Worm (Caenorhabditis elegans): Measurements from ENCODE around the gene lars-1.

DNA sequence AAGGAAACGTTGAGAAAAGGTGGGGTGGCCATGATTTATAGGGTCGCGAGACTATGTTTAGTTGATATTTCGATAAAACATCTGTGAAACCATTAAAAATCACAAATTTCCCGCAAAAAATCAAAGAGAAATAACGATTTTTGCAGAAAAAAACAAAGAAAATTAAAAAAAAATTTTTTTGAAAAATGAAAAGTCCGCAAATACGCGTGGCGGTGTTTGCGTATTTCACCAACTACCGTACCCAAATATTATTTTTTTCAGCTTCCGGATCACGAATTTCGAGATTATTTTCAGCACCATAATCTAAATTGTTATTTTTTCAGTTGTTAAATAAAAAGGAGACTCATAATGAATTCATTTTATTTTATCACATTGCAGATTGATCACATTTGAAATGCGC lies 43.5 kb upstream of the lars-1 start:
- no peak for TF ChIP-seq W03F9.2 (tag; optimal IDR thresholded peaks at IDR 0.05)
- TF ChIP-seq him-1 (tag; optimal IDR thresholded peaks at IDR 0.05), result no peak
- no peak for TF ChIP-seq dao-5 (tag; optimal IDR thresholded peaks at IDR 0.05)
